Fruit fly (Drosophila melanogaster): ENCODE data around the gene sov.

Gene sov

DNA sequence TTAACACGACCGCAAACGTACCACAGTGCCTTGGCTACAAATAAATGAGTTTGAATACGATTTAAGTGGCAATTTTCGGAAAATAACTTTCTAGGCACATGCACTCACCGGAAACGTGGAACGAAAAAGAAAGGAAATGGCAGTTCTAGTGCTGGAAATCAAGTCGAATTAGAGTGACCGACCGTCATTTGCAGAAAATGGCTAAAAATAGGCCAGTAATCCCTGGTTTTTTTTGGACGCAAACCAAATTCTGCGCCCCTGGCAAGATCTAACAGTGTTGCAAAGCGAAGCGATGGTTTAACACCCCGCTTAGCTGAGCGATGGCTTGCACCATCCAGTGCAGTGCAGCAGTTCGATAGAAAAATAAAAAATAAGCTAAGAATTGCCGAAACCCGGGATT, 12.0 kb upstream of the sov start, which contains the start of gene RpL17:
Gene RpL17, minus strand, starts transcription at position 151 of the 400 bp plus-strand sequence.
- TF ChIP-seq tai (GFP tag; optimal IDR thresholded peaks at IDR 0.05) (peak; percentile 22), ey (GFP tag; optimal IDR thresholded peaks at IDR 0.05) (peak; percentile 65), Vsx2 (GFP tag; optimal IDR thresholded peaks at IDR 0.05; ENCODE audit: partially characterized antibody) (no peak), fru (GFP tag; optimal IDR thresholded peaks at IDR 0.05) (peak; percentile 75), CG9705 (GFP tag; optimal IDR thresholded peaks at IDR 0.05) (peak; percentile 71), N (GFP tag; optimal IDR thresholded peaks at IDR 0.05) (no peak), OdsH (GFP tag; optimal IDR thresholded peaks at IDR 0.05) (peak; percentile 77), Abd-B (GFP tag; optimal IDR thresholded peaks at IDR 0.05) (no peak), Mio (GFP tag; optimal IDR thresholded peaks at IDR 0.05) (peak; percentile 64), woc (GFP tag; optimal IDR thresholded peaks at IDR 0.05) (peak; percentile 58), lola (GFP tag; optimal IDR thresholded peaks at IDR 0.05) (no peak), Hr83 (GFP tag; optimal IDR thresholded peaks at IDR 0.05; ENCODE audit: poor library complexity, severe bottlenecking) (peak; percentile 96), dsf (GFP tag; optimal IDR thresholded peaks at IDR 0.05; ENCODE audit: borderline replicate concordance) (no peak), Rel (GFP tag; optimal IDR thresholded peaks at IDR 0.05) (no peak), Rel (tag; optimal IDR thresholded peaks at IDR 0.05) (peak; percentile 38), dmrt93B (GFP tag; optimal IDR thresholded peaks at IDR 0.05) (peak; percentile 78), sage (GFP tag; optimal IDR thresholded peaks at IDR 0.05) (peak; percentile 36), jim (GFP tag; optimal IDR thresholded peaks at IDR 0.05) (no peak), CG32264 (GFP tag; optimal IDR thresholded peaks at IDR 0.05) (no peak), Jra (GFP tag; optimal IDR thresholded peaks at IDR 0.05) (peak; percentile 31), Dif (GFP tag; optimal IDR thresholded peaks at IDR 0.05; ENCODE audit: partially characterized antibody) (no peak), Myc (optimal IDR thresholded peaks at IDR 0.05) (no peak), sv (GFP tag; optimal IDR thresholded peaks at IDR 0.05) (peak; percentile 73), Dfd (GFP tag; optimal IDR thresholded peaks at IDR 0.05) (no peak), h (GFP tag; optimal IDR thresholded peaks at IDR 0.05) (peak; percentile 80), HLH106 (tag; optimal IDR thresholded peaks at IDR 0.05) (peak; percentile 57), GATAd (GFP tag; optimal IDR thresholded peaks at IDR 0.05) (no peak), psq (GFP tag; optimal IDR thresholded peaks at IDR 0.05) (peak; percentile 67), foxo (GFP tag; optimal IDR thresholded peaks at IDR 0.05) (peak in 1 of 2 experiments; percentile 81), br (GFP tag; optimal IDR thresholded peaks at IDR 0.05) (peak; percentile 81), rgr (GFP tag; optimal IDR thresholded peaks at IDR 0.05) (peak; percentile 92), Hr78 (GFP tag; optimal IDR thresholded peaks at IDR 0.05) (no peak), dl (GFP tag; optimal IDR thresholded peaks at IDR 0.05; ENCODE audit: insufficient read depth in 1 of 2, partially characterized antibody in 2 of 2) (no peak), Hnf4 (GFP tag; optimal IDR thresholded peaks at IDR 0.05) (peak; percentile 83), Sp1 (GFP tag; optimal IDR thresholded peaks at IDR 0.05) (peak; percentile 87)

DNA sequence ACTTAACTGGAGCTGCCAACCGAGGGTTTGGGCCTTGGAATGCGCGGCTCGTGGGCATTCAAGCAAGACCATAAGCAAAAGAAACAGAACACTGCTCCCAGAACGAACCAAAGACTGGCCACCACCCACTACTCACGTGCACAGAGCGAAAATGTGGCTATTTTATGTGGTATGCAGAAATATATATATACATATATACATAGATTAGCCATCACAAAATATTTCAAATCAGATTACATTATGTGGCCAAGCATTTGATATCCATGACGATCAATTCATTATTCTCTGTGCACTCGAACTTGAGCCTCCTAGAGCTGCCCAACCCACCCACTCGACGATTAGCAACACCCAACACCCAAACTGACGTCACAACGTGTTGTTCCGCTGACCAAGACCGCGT, 10.6 kb upstream of the sov start:
- TF ChIP-seq psq (GFP tag; optimal IDR thresholded peaks at IDR 0.05) (no peak), HLH106 (tag; optimal IDR thresholded peaks at IDR 0.05) (peak; percentile 27), foxo (GFP tag; optimal IDR thresholded peaks at IDR 0.05) (peak in 1 of 2 experiments; percentile 6), h (GFP tag; optimal IDR thresholded peaks at IDR 0.05) (peak; percentile 17), Mio (GFP tag; optimal IDR thresholded peaks at IDR 0.05) (no peak), Jra (GFP tag; optimal IDR thresholded peaks at IDR 0.05) (no peak), Myc (optimal IDR thresholded peaks at IDR 0.05) (no peak), ey (GFP tag; optimal IDR thresholded peaks at IDR 0.05) (peak; percentile 8), Dif (GFP tag; optimal IDR thresholded peaks at IDR 0.05; ENCODE audit: partially characterized antibody) (no peak), OdsH (GFP tag; optimal IDR thresholded peaks at IDR 0.05) (no peak), dsf (GFP tag; optimal IDR thresholded peaks at IDR 0.05; ENCODE audit: borderline replicate concordance) (no peak), tai (GFP tag; optimal IDR thresholded peaks at IDR 0.05) (no peak), CG9705 (GFP tag; optimal IDR thresholded peaks at IDR 0.05) (no peak), br (GFP tag; optimal IDR thresholded peaks at IDR 0.05) (peak; percentile 7), sage (GFP tag; optimal IDR thresholded peaks at IDR 0.05) (no peak)

DNA sequence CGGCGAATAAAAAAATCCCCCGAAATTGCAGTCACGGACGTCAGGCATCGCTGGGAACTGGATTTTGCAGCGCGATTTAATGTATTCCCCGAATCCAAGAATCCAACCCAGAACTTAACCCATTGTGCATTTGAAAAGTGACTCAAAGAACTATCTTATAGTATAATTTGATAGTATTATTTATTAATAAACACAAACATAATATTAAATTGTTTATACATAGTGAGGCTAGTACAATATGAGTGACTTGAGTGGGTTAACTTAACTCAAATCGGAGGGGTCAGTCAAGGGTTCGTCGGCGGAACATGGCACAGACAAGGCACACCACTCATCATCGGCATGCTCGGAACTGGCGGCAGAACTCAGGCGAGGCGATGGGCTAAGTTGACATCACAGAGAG, 9.9 kb upstream of the sov start:
- TF ChIP-seq Hr83 (GFP tag; optimal IDR thresholded peaks at IDR 0.05; ENCODE audit: poor library complexity, severe bottlenecking), result no peak
- no peak for TF ChIP-seq dsf (GFP tag; optimal IDR thresholded peaks at IDR 0.05; ENCODE audit: borderline replicate concordance)
- no peak for TF ChIP-seq jim (GFP tag; optimal IDR thresholded peaks at IDR 0.05)
- TF ChIP-seq HLH106 (tag; optimal IDR thresholded peaks at IDR 0.05), result peak; percentile 50
- no peak for TF ChIP-seq brk (GFP tag; optimal IDR thresholded peaks at IDR 0.05)
- TF ChIP-seq N (GFP tag; optimal IDR thresholded peaks at IDR 0.05), result no peak
- peak; percentile 44 for TF ChIP-seq rgr (GFP tag; optimal IDR thresholded peaks at IDR 0.05)
- no peak for TF ChIP-seq Jra (GFP tag; optimal IDR thresholded peaks at IDR 0.05)
- no peak for TF ChIP-seq Dfd (GFP tag; optimal IDR thresholded peaks at IDR 0.05)
- peak; percentile 37 for TF ChIP-seq Sp1 (GFP tag; optimal IDR thresholded peaks at IDR 0.05)
- TF ChIP-seq GATAd (GFP tag; optimal IDR thresholded peaks at IDR 0.05), result no peak
- peak; percentile 54 for TF ChIP-seq OdsH (GFP tag; optimal IDR thresholded peaks at IDR 0.05)
- TF ChIP-seq tai (GFP tag; optimal IDR thresholded peaks at IDR 0.05), result no peak
- TF ChIP-seq Hnf4 (GFP tag; optimal IDR thresholded peaks at IDR 0.05), result peak; percentile 41
- TF ChIP-seq sv (GFP tag; optimal IDR thresholded peaks at IDR 0.05), result no peak
- no peak for TF ChIP-seq Mio (GFP tag; optimal IDR thresholded peaks at IDR 0.05)
- no peak for TF ChIP-seq CG32264 (GFP tag; optimal IDR thresholded peaks at IDR 0.05)
- TF ChIP-seq Vsx2 (GFP tag; optimal IDR thresholded peaks at IDR 0.05; ENCODE audit: partially characterized antibody), result no peak
- TF ChIP-seq sage (GFP tag; optimal IDR thresholded peaks at IDR 0.05), result no peak

Measured in whole organism, wandering third instar larva.